Fruit fly (Drosophila melanogaster) whole organism, larva: ENCODE results near the gene nab.
A peak's percentile ranks its signal among the peaks of the same experiment; 100 is the strongest.

Experiments used
- noc ChIP-seq: fragments of 200-800 bp; sonication (Bioruptor generic); optimal IDR thresholded peaks from 3 replicates; lab custom pipeline; 2019; ENCODE audit warnings: missing biosample characterization, mild to moderate bottlenecking, missing genetic modification characterization, moderate library complexity

Gene nab

dm6 chr3L:4158361-4158760, 2.4 kb downstream of the nab start:
- TF ChIP-seq noc (tag; lab: Kevin White, UChicago), result no peak

DNA sequence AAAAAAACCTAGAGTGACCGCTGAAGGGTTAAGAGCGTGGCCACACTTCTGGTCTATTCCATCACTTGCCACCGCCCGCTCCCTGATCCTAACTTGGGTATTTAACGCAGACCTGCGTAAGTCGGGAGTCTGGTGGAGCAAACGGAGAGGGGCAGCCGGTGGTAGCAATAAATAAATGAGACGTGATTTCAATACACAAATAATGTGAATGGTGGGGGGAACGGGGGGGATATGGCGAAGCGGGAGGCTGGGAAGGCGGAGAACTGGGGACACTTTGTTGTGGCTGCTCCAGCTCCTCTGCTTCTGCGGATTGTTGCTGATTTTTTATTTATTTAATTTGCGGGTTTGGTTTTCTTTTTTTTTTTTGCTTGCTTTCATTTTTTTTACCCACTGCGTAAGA, 2.9 kb downstream of the nab start:
- TF ChIP-seq noc (tag; lab: Kevin White, UChicago), result no peak

DNA sequence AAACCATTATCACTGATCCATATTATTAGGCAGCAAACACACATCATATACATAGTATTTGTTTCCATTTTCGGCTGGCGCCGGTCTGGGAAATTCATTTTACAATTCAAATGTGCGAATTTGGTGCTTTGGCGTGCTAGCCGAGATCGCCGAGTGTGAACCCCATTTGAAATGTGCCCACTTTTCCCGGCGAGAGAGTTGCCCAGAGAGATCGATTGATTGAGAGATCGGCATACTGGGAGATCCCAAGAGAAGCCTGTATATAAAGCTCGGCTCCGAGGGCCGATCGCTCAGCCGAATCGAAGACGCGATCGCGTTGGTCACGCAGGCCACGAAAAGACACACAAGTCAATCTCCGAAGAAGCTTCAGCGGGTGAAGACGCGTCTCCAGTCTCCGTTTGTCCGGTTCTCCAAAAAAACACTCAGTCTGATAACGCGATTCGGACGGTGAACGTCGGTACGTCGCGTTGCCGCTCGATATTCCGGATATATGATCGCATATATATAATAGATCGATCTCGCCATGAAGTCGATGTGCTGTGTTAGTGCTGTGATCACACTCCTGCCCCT, 12.2 kb downstream of the nab start, which contains the start of gene CG1299:
CG1299 (plus strand) TSS at position 291 of the 570 bp plus-strand sequence.
- TF ChIP-seq noc (tag; lab: Kevin White, UChicago), result no peak

dm6 chr3L:4145229-4145628, 15.5 kb downstream of the nab start:
- no peak for TF ChIP-seq noc (tag; lab: Kevin White, UChicago)

- TF ChIP-seq noc (tag; lab: Kevin White, UChicago), result no peak
Measured at dm6 chr3L:4142064-4142463, 18.7 kb downstream of the nab start, which contains the start of gene CG32260. Gene CG32260, plus strand, starts transcription at chr3L:4142364.

- TF ChIP-seq noc (tag; lab: Kevin White, UChicago), result no peak
Measured at dm6 chr3L:4141167-4141566, 19.6 kb downstream of the nab start, which contains the start of gene Akh. Gene Akh, plus strand, starts transcription at chr3L:4141467.

DNA sequence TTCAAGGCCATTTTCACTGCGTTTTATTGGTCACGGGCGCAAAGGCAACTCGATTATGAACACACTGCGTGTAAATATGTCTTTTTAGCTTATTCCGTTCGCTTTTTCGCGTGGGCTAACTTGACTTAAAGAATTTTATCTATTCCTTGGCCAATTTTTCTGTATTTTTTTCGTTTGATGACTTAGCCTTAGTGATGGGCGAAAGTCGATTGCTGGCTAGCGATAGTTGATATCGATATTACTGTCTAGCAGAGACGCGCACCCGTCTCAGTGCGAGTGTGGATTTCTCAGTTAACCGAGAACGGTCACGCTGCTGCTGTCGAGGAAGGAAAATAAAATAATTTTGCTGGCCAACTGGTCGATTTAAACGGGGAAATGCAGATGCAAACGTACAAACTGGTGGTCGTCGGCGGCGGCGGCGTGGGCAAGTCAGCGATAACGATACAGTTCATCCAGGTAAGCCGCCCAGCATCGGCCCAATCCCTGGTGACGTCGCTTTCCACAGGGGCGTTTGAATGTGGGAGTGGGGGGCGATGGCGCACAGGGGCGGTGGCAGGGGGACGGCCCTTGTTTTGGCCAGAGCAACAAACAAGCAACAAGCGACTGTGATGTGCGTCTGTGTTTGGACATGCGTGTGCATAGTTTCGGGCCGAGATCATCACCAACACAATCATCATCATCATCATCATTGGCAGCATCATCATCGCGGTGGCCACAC, 21.8 kb downstream of the nab start, which contains the start of the genes Rop and Ras64B:
Rop (minus strand) TSS at position 193 of the 718 bp plus-strand sequence.
Ras64B (plus strand) TSS at position 273 of the 718 bp plus-strand sequence.
- TF ChIP-seq noc (tag; lab: Kevin White, UChicago), result peak; percentile 27

dm6 chr3L:4135857-4136256, 24.9 kb downstream of the nab start, which contains the start of gene RfC4:
Gene RfC4, minus strand, starts transcription at chr3L:4136038.
- no peak for TF ChIP-seq noc (tag; lab: Kevin White, UChicago)

DNA sequence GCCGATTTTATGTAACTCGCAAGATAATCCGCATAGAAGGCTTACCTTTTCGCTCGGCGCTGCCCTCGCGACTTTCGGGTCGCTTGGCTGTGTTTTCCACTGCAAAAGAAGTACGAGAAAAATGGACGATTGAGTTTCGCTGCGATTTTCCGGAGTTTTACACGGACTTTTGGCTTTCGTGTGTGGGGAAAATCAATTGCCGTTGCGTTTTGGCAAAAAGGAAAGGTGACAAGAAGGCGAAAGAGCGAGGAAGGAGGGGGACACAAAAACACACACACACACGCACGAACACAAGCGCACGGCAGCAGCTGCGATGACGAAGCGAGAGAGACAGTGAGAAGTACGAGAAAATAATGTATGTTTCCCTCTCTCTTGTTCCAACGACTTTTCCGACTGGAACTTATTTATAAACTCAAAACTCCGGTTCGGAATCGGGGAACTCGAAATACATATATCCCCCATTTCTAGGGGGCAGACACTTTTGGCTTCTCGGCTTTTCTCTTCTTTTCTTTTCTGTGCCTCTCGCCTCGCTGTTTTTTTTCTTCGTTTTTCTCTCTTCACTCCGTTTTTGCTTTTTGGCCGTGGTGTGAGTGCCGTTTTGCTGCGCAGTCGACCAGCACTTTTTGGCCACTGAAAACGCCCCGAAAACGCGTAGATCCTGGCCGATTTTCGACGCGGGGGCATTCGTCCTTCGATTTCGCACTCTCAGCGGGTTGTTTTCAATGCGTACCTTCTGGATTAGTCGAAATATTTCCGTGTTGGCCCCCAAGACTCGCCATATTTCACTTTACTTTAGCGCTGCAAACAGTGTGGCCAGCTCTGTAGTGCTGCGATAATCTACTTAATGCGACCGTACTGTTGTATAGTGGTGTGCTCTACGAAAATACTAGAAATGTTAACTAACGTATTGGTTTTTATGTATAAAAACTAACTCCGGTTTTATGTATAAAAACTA, 26.7 kb downstream of the nab start, which contains the start of gene ens:
ens (minus strand) TSS at position 827 of the 955 bp plus-strand sequence.
- TF ChIP-seq noc (tag; lab: Kevin White, UChicago), result no peak

- no peak for TF ChIP-seq noc (tag; lab: Kevin White, UChicago)
Measured at dm6 chr3L:4132585-4132984, 28.1 kb downstream of the nab start.

DNA sequence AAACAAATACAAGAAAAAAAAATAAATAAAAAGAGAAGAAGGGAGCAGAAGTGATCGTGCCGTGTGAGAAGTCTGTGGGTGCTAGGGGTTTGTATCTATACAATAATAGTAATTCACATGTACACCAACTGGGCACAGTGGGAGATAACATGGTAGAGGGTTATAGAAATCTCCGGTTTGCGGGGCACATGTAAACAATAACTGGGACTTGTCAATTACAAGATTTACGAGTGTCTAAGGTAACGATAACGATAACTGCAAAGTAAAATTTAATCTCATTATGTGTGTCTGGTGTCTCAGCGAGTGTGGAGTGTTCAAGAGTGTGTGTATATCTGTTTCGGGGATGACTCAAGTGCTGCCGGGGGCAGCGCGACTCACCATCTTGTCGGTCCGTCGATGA, 30.0 kb downstream of the nab start:
- TF ChIP-seq noc (tag; lab: Kevin White, UChicago), result no peak

- TF ChIP-seq noc (tag; lab: Kevin White, UChicago), result no peak
Measured at dm6 chr3L:4128579-4128978, 32.2 kb downstream of the nab start.

DNA sequence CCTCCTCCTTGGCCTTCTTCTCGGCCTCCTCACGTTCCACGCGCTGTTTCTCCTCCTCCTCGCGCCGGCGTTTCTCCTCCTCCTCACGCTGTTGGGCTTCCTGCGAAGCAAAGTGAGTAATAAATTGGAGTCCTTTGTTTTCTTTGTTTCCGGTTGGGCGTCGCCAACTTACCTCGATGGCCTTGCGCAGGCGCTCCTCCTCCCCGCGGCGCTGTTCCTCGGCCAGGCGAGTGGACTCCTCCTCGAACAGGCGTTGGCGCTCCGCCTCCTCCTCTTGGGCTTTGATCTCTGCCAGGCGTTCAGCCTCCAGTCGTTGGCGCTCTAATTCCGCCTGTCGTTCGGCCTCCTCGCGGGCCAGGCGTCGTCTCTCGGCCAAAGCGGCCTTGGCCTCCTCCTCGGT, 35.0 kb downstream of the nab start:
- no peak for TF ChIP-seq noc (tag; lab: Kevin White, UChicago)

dm6 chr3L:4122185-4122767, 38.5 kb downstream of the nab start, which contains the start of gene Chd64:
Gene Chd64, minus strand, starts transcription at chr3L:4122388.
- TF ChIP-seq noc (tag; lab: Kevin White, UChicago), result peak; percentile 39

dm6 chr3L:4121589-4121988, 39.1 kb downstream of the nab start:
- no peak for TF ChIP-seq noc (tag; lab: Kevin White, UChicago)
